Worm (Caenorhabditis elegans) whole organism, L1 larva: ENCODE data around the gene unc-85.

Experiments
- C16A3.4 ChIP-seq: fragments of 150-350 bp; optimal IDR thresholded peaks from 2 replicates; lab custom pipeline; 2014; ENCODE audit warnings: missing biosample characterization, missing genetic modification characterization
- Y116A8C.19 ChIP-seq: sonication (generic microtip); optimal IDR thresholded peaks from 2 replicates; lab custom pipeline; 2016; ENCODE audit warnings: missing compliant biosample characterization, missing genetic modification characterization, borderline replicate concordance
- aha-1 ChIP-seq: fragments of 150-350 bp; optimal IDR thresholded peaks from 2 replicates; lab custom pipeline; 2014; ENCODE audit warnings: missing biosample characterization, missing genetic modification characterization
- alr-1 ChIP-seq: fragments of 200-800 bp; sonication (Bioruptor generic); optimal IDR thresholded peaks from 2 replicates; lab custom pipeline; 2018; ENCODE audit warnings: borderline replicate concordance, mild to moderate bottlenecking, missing genetic modification characterization, missing compliant biosample characterization
- ama-1 ChIP-seq: fragments of 150-350 bp; optimal IDR thresholded peaks from 2 replicates; lab custom pipeline; 2014
- ceh-88 ChIP-seq: fragments of 200-800 bp; sonication (Bioruptor generic); IDR thresholded peaks from 2 replicates; pipeline ENCODE4 v1.3.6; 2022; ENCODE audit warnings: missing genetic modification characterization, missing compliant biosample characterization
- ceh-90 ChIP-seq: sonication (generic microtip); optimal IDR thresholded peaks from 2 replicates; lab custom pipeline; 2016; ENCODE audit warnings: missing genetic modification characterization, missing compliant biosample characterization
- dpl-1 ChIP-seq, 3 experiments: fragments of 150-350 bp in 2 of 3; sonication (generic microtip) in 1 of 3; optimal IDR thresholded peaks; 2 replicates each; lab custom pipeline; 2014 to 2017; ENCODE audit warnings: missing biosample characterization in 3 of 3, missing genetic modification characterization in 3 of 3, missing genetic modification reagents in 3 of 3
- efl-1 ChIP-seq, 4 experiments: fragments of 150-350 bp; optimal IDR thresholded peaks in 3 of 4; peaks in 1 of 4; 1 replicate in 1 of 4; 2 replicates in 3 of 4; lab custom pipeline; 2014; ENCODE audit warnings: missing biosample characterization in 2 of 4, missing genetic modification characterization in 2 of 4, missing genetic modification reagents in 2 of 4
- efl-3 ChIP-seq: fragments of 200-800 bp; sonication (Bioruptor generic); optimal IDR thresholded peaks from 2 replicates; lab custom pipeline; 2018; ENCODE audit warnings: mild to moderate bottlenecking, missing genetic modification characterization, missing compliant biosample characterization
- elt-2 ChIP-seq: sonication (generic microtip); optimal IDR thresholded peaks from 2 replicates; lab custom pipeline; 2016; ENCODE audit warnings: missing genetic modification characterization, mild to moderate bottlenecking, inconsistent platforms, missing compliant biosample characterization, missing genetic modification reagents
- elt-3 ChIP-seq, 6 experiments: fragments of 150-350 bp in 1 of 6; sonication (generic microtip); optimal IDR thresholded peaks; 2 replicates each; lab custom pipeline; 2017 to 2018; ENCODE audit warnings: missing biosample characterization in 6 of 6, missing genetic modification characterization in 6 of 6, inconsistent platforms in 1 of 6
- ets-5 ChIP-seq: fragments of 200-800 bp; sonication (Bioruptor generic); IDR thresholded peaks from 2 replicates; pipeline ENCODE4 v1.3.6; 2022; ENCODE audit warnings: missing genetic modification characterization, missing compliant biosample characterization
- fkh-10 ChIP-seq: sonication (generic microtip); optimal IDR thresholded peaks from 2 replicates; lab custom pipeline; 2017; ENCODE audit warnings: missing biosample characterization, missing genetic modification reagents, missing genetic modification characterization
- grh-1 ChIP-seq: fragments of 200-800 bp; sonication (Bioruptor generic); IDR thresholded peaks from 2 replicates; pipeline ENCODE4 v1.3.6; 2022; ENCODE audit warnings: missing genetic modification reagents, missing genetic modification characterization, missing compliant biosample characterization
- hlh-4 ChIP-seq: sonication (generic microtip); optimal IDR thresholded peaks from 2 replicates; lab custom pipeline; 2016; ENCODE audit warnings: mild to moderate bottlenecking, missing genetic modification characterization, missing compliant biosample characterization
- isw-1 ChIP-seq: fragments of 200-800 bp; sonication (Bioruptor generic); IDR thresholded peaks from 2 replicates; pipeline ENCODE4 v1.3.6; 2022; ENCODE audit warnings: missing genetic modification characterization, missing compliant biosample characterization
- jun-1 ChIP-seq: fragments of 150-350 bp; optimal IDR thresholded peaks from 2 replicates; lab custom pipeline; 2014; ENCODE audit warnings: missing biosample characterization, missing genetic modification reagents, missing genetic modification characterization
- lin-14 ChIP-seq: fragments of 200-800 bp; sonication (Bioruptor generic); optimal IDR thresholded peaks from 2 replicates; lab custom pipeline; 2018; ENCODE audit warnings: mild to moderate bottlenecking, missing genetic modification characterization, moderate library complexity, missing compliant biosample characterization
- lir-3 ChIP-seq: sonication (generic microtip); optimal IDR thresholded peaks from 2 replicates; lab custom pipeline; 2016; ENCODE audit warnings: mild to moderate bottlenecking, missing genetic modification characterization, moderate library complexity, missing compliant biosample characterization; ENCODE audit not compliant: poor library complexity
- lsy-2 ChIP-seq, 2 experiments: fragments of 150-350 bp; optimal IDR thresholded peaks; 2 replicates each; lab custom pipeline; 2014; ENCODE audit warnings: missing biosample characterization in 2 of 2, missing genetic modification characterization in 2 of 2
- mdl-1 ChIP-seq, 2 experiments: fragments of 150-350 bp; optimal IDR thresholded peaks; 2 replicates each; lab custom pipeline; 2014 to 2017; ENCODE audit warnings: missing biosample characterization in 2 of 2, missing genetic modification characterization in 2 of 2, inconsistent platforms in 1 of 2
- mep-1 ChIP-seq: fragments of 150-350 bp; optimal IDR thresholded peaks from 2 replicates; lab custom pipeline; 2014; ENCODE audit warnings: missing biosample characterization, missing genetic modification characterization
- nhr-11 ChIP-seq: fragments of 150-350 bp; optimal IDR thresholded peaks from 2 replicates; lab custom pipeline; 2014; ENCODE audit warnings: missing biosample characterization, missing genetic modification characterization
- nhr-19 ChIP-seq: fragments of 200-800 bp; sonication (Bioruptor generic); conservative IDR thresholded peaks from 2 replicates; pipeline ENCODE4 v1.3.6; 2022; ENCODE audit warnings: missing genetic modification characterization, missing compliant biosample characterization
- nhr-20 ChIP-seq: sonication (generic microtip); optimal IDR thresholded peaks from 2 replicates; lab custom pipeline; 2016; ENCODE audit warnings: mild to moderate bottlenecking, missing genetic modification characterization, missing compliant biosample characterization
- nhr-28 ChIP-seq: fragments of 150-350 bp; optimal IDR thresholded peaks from 2 replicates; lab custom pipeline; 2014; ENCODE audit warnings: missing biosample characterization, missing genetic modification characterization
- nhr-71 ChIP-seq: sonication (generic microtip); optimal IDR thresholded peaks from 2 replicates; lab custom pipeline; 2016; ENCODE audit warnings: mild to moderate bottlenecking, missing genetic modification characterization, moderate library complexity, missing compliant biosample characterization
- nhr-76 ChIP-seq: sonication (generic microtip); optimal IDR thresholded peaks from 2 replicates; lab custom pipeline; 2017; ENCODE audit warnings: missing biosample characterization, missing genetic modification characterization
- nhr-77 ChIP-seq: fragments of 150-350 bp; optimal IDR thresholded peaks from 2 replicates; lab custom pipeline; 2014; ENCODE audit warnings: missing biosample characterization, missing genetic modification characterization
- nhr-84 ChIP-seq: sonication (generic microtip); optimal IDR thresholded peaks from 2 replicates; lab custom pipeline; 2017; ENCODE audit warnings: missing biosample characterization, missing genetic modification characterization
- nhr-90 ChIP-seq: sonication (generic microtip); optimal IDR thresholded peaks from 2 replicates; lab custom pipeline; 2016; ENCODE audit warnings: mild to moderate bottlenecking, missing genetic modification characterization, missing compliant biosample characterization; ENCODE audit not compliant: poor library complexity
- pqm-1 ChIP-seq: sonication (generic microtip); optimal IDR thresholded peaks from 3 replicates; lab custom pipeline; 2017; ENCODE audit warnings: missing biosample characterization, missing genetic modification characterization
- rnt-1 ChIP-seq: sonication (generic microtip); optimal IDR thresholded peaks from 2 replicates; lab custom pipeline; 2016; ENCODE audit warnings: mild to moderate bottlenecking, missing genetic modification characterization, moderate library complexity, missing compliant biosample characterization
- snpc-4 ChIP-seq: fragments of 150-350 bp; optimal IDR thresholded peaks from 2 replicates; lab custom pipeline; 2014; ENCODE audit warnings: missing biosample characterization, missing genetic modification characterization
- snu-23 ChIP-seq: sonication (generic microtip); optimal IDR thresholded peaks from 2 replicates; lab custom pipeline; 2016; ENCODE audit warnings: missing genetic modification characterization, missing compliant biosample characterization
- sox-4 ChIP-seq: sonication (generic microtip); optimal IDR thresholded peaks from 2 replicates; lab custom pipeline; 2016; ENCODE audit warnings: missing genetic modification characterization, missing compliant biosample characterization
- sptf-1 ChIP-seq: fragments of 150-350 bp; optimal IDR thresholded peaks from 2 replicates; lab custom pipeline; 2014; ENCODE audit warnings: missing biosample characterization, missing genetic modification characterization
- sup-37 ChIP-seq: fragments of 200-800 bp; sonication (Bioruptor generic); optimal IDR thresholded peaks from 2 replicates; lab custom pipeline; 2018; ENCODE audit warnings: mild to moderate bottlenecking, missing genetic modification characterization, missing compliant biosample characterization
- tbx-2 ChIP-seq: sonication (generic microtip); optimal IDR thresholded peaks from 2 replicates; lab custom pipeline; 2016; ENCODE audit warnings: missing genetic modification characterization, missing compliant biosample characterization
- tlp-1 ChIP-seq: fragments of 150-350 bp; optimal IDR thresholded peaks from 2 replicates; lab custom pipeline; 2014; ENCODE audit warnings: missing biosample characterization, missing genetic modification characterization
- unc-130 ChIP-seq: fragments of 150-350 bp; optimal IDR thresholded peaks from 2 replicates; lab custom pipeline; 2017; ENCODE audit warnings: missing biosample characterization, missing genetic modification characterization, inconsistent platforms
- unc-62 ChIP-seq: fragments of 150-350 bp; optimal IDR thresholded peaks from 2 replicates; lab custom pipeline; 2014; ENCODE audit warnings: missing biosample characterization, missing genetic modification reagents, missing genetic modification characterization
- unc-86 ChIP-seq: sonication (generic microtip); optimal IDR thresholded peaks from 2 replicates; lab custom pipeline; 2016; ENCODE audit warnings: missing genetic modification characterization, missing compliant biosample characterization
- zag-1 ChIP-seq: fragments of 150-350 bp; optimal IDR thresholded peaks from 2 replicates; lab custom pipeline; 2014; ENCODE audit warnings: missing biosample characterization, missing genetic modification characterization

unc-85 gene

DNA sequence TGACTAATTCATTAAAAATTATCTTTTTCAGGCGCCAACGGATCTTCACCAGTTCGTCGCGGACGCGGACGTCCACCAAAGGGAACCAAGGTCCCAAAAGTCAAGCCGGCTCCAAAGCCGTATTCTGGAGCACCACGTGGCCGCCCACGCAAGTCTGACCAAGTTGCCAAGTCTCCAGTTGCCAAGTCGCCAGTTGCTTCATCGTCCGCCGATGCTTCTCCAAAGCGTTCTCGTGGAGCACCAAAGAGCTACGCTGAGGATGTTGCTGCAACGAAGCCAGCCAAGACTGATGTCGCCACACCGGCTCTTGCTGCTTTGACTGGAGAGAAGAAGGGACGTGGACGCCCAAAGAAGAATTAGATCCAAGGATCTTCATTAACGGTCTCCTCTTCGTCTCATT is 28.6 kb upstream of the unc-85 start:
- TF ChIP-seq efl-3 (no peak), snpc-4 (tag; lab: Kevin White, UChicago) (no peak), nhr-76 (tag; lab: Kevin White, UChicago) (no peak), hlh-4 (tag; lab: Kevin White, UChicago) (no peak), nhr-77 (tag; lab: Kevin White, UChicago) (no peak), sptf-1 (tag; lab: Kevin White, UChicago) (no peak), nhr-28 (tag; lab: Kevin White, UChicago) (no peak), tbx-2 (tag; lab: Kevin White, UChicago) (no peak), elt-2 (no peak)

ce11 chrII:4673670-4674069 is 28.2 kb upstream of the unc-85 start:
- TF ChIP-seq ama-1, result peak; percentile 55
- no peak for TF ChIP-seq efl-1 (optimal IDR thresholded peaks at IDR 0.05; lab: Kevin White, UChicago)
- TF ChIP-seq efl-1 (GFP tag; optimal IDR thresholded peaks at IDR 0.05 in 1 of 2; lab: Kevin White, UChicago), result peak in 1 of 2 experiments; percentile 63
- no peak for TF ChIP-seq C16A3.4 (tag; lab: Kevin White, UChicago)

DNA sequence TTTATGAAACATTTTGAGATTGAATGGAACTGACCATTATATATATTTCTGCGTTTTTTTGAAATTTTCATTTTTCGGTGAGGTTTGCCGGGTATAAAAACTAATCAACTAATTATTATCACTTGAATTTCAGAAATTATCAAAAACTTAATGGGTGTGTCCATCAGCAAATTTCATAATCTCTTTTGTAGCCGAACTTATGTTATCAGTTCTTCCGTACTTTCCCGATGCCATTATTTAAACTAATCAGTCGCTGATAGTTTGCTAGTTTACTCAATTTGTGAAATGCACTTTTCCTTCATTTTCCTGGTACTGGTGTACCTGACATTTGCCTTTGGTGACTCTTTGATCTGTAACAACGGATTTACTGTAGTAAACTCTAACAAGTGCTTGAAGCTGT is 27.7 kb upstream of the unc-85 start:
- TF ChIP-seq nhr-11 (no peak), jun-1 (tag; lab: Kevin White, UChicago) (no peak), zag-1 (tag; lab: Kevin White, UChicago) (no peak), elt-2 (peak; percentile 99), Y116A8C.19 (tag; lab: Kevin White, UChicago) (no peak), nhr-71 (tag; lab: Kevin White, UChicago) (no peak), alr-1 (tag; lab: Kevin White, UChicago) (no peak), pqm-1 (tag; lab: Kevin White, UChicago) (peak; percentile 32), unc-130 (tag; lab: Kevin White, UChicago) (no peak), tlp-1 (peak; percentile 46), aha-1 (no peak)
- TF ChIP-seq, all 84 proteins: peak for 3

DNA sequence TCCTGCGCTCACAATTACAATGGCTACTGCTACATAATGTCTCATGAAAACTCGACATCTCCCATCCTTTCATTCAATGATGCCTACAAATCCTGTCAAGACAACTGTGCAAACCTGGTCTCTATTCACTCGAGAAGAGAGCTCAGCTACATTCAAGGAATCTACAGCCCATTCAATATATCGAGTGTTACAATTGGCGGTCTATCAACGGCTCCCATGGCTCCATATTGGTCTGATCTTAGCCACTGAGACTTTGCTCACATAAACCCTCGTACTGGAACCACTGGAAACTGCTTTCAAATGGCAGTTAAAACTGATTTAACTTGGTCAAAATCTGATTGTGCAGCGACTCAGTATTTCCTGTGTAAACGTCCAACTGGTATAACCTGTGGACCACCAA is 26.4 kb upstream of the unc-85 start, which contains the start of gene T05A7.3:
TSS of gene T05A7.3 (plus strand) at position 301 of the 400 bp plus-strand sequence.
- no peak for TF ChIP-seq efl-1 (optimal IDR thresholded peaks at IDR 0.05; lab: Kevin White, UChicago)
- TF ChIP-seq efl-1 (GFP tag; optimal IDR thresholded peaks at IDR 0.05 in 1 of 2; lab: Kevin White, UChicago), result no peak
- TF ChIP-seq lir-3 (tag; lab: Kevin White, UChicago), result no peak
- no peak for TF ChIP-seq elt-3 (tag; optimal IDR thresholded peaks at IDR 0.05; lab: Kevin White, UChicago)
- TF ChIP-seq sox-4 (tag; lab: Kevin White, UChicago), result no peak
- TF ChIP-seq isw-1, result no peak
- TF ChIP-seq mdl-1 (tag; optimal IDR thresholded peaks at IDR 0.05; lab: Kevin White, UChicago), result no peak
- no peak for TF ChIP-seq unc-62
- TF ChIP-seq, all 84 proteins: peak for 0

- no peak for TF ChIP-seq ets-5
- no peak for TF ChIP-seq sox-4 (tag; lab: Kevin White, UChicago)
- no peak for TF ChIP-seq elt-3 (tag; optimal IDR thresholded peaks at IDR 0.05; lab: Kevin White, UChicago)
- TF ChIP-seq unc-130 (tag; lab: Kevin White, UChicago), result no peak
- no peak for TF ChIP-seq sup-37
- TF ChIP-seq nhr-76 (tag; lab: Kevin White, UChicago), result no peak
- TF ChIP-seq lir-3 (tag; lab: Kevin White, UChicago), result peak; percentile 14
- no peak for TF ChIP-seq nhr-20
- TF ChIP-seq lsy-2 (tag; optimal IDR thresholded peaks at IDR 0.05; lab: Kevin White, UChicago), result peak in 1 of 2 experiments; percentile 22
- no peak for TF ChIP-seq ceh-88 (GFP tag; lab: Robert Waterston, UW)
- no peak for TF ChIP-seq fkh-10
- TF ChIP-seq nhr-71 (tag; lab: Kevin White, UChicago), result peak; percentile 48
- TF ChIP-seq mep-1 (tag; lab: Kevin White, UChicago), result no peak
- no peak for TF ChIP-seq ceh-90 (tag; lab: Kevin White, UChicago)
- TF ChIP-seq mdl-1 (tag; optimal IDR thresholded peaks at IDR 0.05; lab: Kevin White, UChicago), result no peak
- TF ChIP-seq nhr-90, result no peak
- no peak for TF ChIP-seq grh-1
- peak; percentile 5 for TF ChIP-seq snu-23 (GFP tag; lab: Kevin White, UChicago)
- TF ChIP-seq nhr-84 (tag; lab: Kevin White, UChicago), result no peak
- 0 out of 2 replicates have a peak, but pooled peaks have one; percentile 17 for TF ChIP-seq nhr-19
- peak; percentile 26 for TF ChIP-seq rnt-1 (tag; lab: Kevin White, UChicago)
- peak; percentile 49 for TF ChIP-seq lin-14 (GFP tag; lab: Kevin White, UChicago)
- no peak for TF ChIP-seq C16A3.4 (tag; lab: Kevin White, UChicago)
- no peak for TF ChIP-seq unc-86 (tag; lab: Kevin White, UChicago)
- TF ChIP-seq dpl-1 (GFP tag; optimal IDR thresholded peaks at IDR 0.05; lab: Kevin White, UChicago), result no peak
- no peak for TF ChIP-seq sptf-1 (tag; lab: Kevin White, UChicago)
These were observed 25.6 kb upstream of the unc-85 start for ce11 chrII:4676241-4676640.
